Fruit fly (Drosophila melanogaster) whole organism, wandering third instar larva: ENCODE results near the gene Ance-3.
A peak's percentile ranks its signal among the peaks of the same experiment; 100 is the strongest.

Source experiments
- Abd-B ChIP-seq: fragments of >200 bp; optimal IDR thresholded peaks from 2 replicates; lab custom pipeline; 2017; ENCODE audit warnings: missing biosample characterization, missing genetic modification characterization
- CG32264 ChIP-seq: fragments of 200-800 bp; sonication (Bioruptor generic); optimal IDR thresholded peaks from 2 replicates; lab custom pipeline; 2016; ENCODE audit warnings: missing biosample characterization, missing genetic modification characterization
- Dfd ChIP-seq: fragments of >200 bp; optimal IDR thresholded peaks from 2 replicates; lab custom pipeline; 2017; ENCODE audit warnings: missing biosample characterization, missing genetic modification characterization
- Dif ChIP-seq: fragments of 200-275, 200-300 bp; sonication (Bioruptor generic); optimal IDR thresholded peaks from 2 replicates; lab custom pipeline; 2018; ENCODE audit warnings: missing biosample characterization, missing genetic modification characterization; ENCODE audit not compliant: partially characterized antibody
- GATAd ChIP-seq: sonication (Bioruptor generic); optimal IDR thresholded peaks from 2 replicates; lab custom pipeline; 2016; ENCODE audit warnings: missing biosample characterization, missing genetic modification characterization
- HLH106 ChIP-seq: fragments of 200-800 bp; optimal IDR thresholded peaks from 3 replicates; lab custom pipeline; 2019; ENCODE audit warnings: missing biosample characterization, mild to moderate bottlenecking, missing genetic modification characterization, moderate library complexity
- Hr83 ChIP-seq: fragments of 200-300 bp; sonication (Bioruptor generic); optimal IDR thresholded peaks from 2 replicates; lab custom pipeline; 2016; ENCODE audit warnings: missing biosample characterization, mild to moderate bottlenecking, missing genetic modification characterization, moderate library complexity; ENCODE audit not compliant: poor library complexity, severe bottlenecking
- Jra ChIP-seq: sonication (Bioruptor generic); optimal IDR thresholded peaks from 2 replicates; lab custom pipeline; 2016; ENCODE audit warnings: missing biosample characterization, missing genetic modification characterization
- Mio ChIP-seq: sonication (Bioruptor generic); optimal IDR thresholded peaks from 2 replicates; lab custom pipeline; 2016; ENCODE audit warnings: missing biosample characterization, missing genetic modification characterization
- N ChIP-seq: fragments of >200 bp; optimal IDR thresholded peaks from 2 replicates; lab custom pipeline; 2018; ENCODE audit warnings: missing biosample characterization, missing external identifiers, missing genetic modification characterization
- OdsH ChIP-seq: fragments of 200-800 bp; sonication (Bioruptor generic); optimal IDR thresholded peaks from 2 replicates; lab custom pipeline; 2016; ENCODE audit warnings: missing biosample characterization, mild to moderate bottlenecking, missing genetic modification characterization
- Rel ChIP-seq, 2 experiments: fragments of 200-800 bp; sonication (Bioruptor generic) in 1 of 2; optimal IDR thresholded peaks; 2 replicates in 1 of 2; 3 replicates in 1 of 2; lab custom pipeline; 2016 to 2019; ENCODE audit warnings: mild to moderate bottlenecking in 2 of 2, missing biosample characterization in 2 of 2, missing genetic modification characterization in 2 of 2, moderate library complexity in 1 of 2
- br ChIP-seq: fragments of 200-800 bp; sonication (Bioruptor generic); optimal IDR thresholded peaks from 2 replicates; lab custom pipeline; 2016; ENCODE audit warnings: missing biosample characterization, missing genetic modification characterization
- brk ChIP-seq: fragments of 200-800 bp; sonication (Bioruptor generic); optimal IDR thresholded peaks from 2 replicates; lab custom pipeline; 2016; ENCODE audit warnings: missing biosample characterization, mild to moderate bottlenecking, missing genetic modification characterization
- dl ChIP-seq, 2 experiments: fragments of 175-275, 200-275 bp in 1 of 2; fragments of 200-275 bp in 1 of 2; sonication (Bioruptor generic); optimal IDR thresholded peaks; lab custom pipeline; 2018; ENCODE audit warnings: mild to moderate bottlenecking in 2 of 2, missing biosample characterization in 2 of 2, missing genetic modification characterization in 2 of 2, moderate library complexity in 2 of 2; ENCODE audit not compliant: partially characterized antibody in 2 of 2, insufficient read depth in 1 of 2
- dmrt93B ChIP-seq: fragments of 200-800 bp; sonication (Bioruptor generic); optimal IDR thresholded peaks from 2 replicates; lab custom pipeline; 2018; ENCODE audit warnings: missing biosample characterization, mild to moderate bottlenecking, missing genetic modification characterization
- dsf ChIP-seq: sonication (Bioruptor generic); optimal IDR thresholded peaks from 2 replicates; lab custom pipeline; 2016; ENCODE audit warnings: missing biosample characterization, missing genetic modification characterization, borderline replicate concordance
- ey ChIP-seq: fragments of 200-800 bp; sonication (Bioruptor generic); optimal IDR thresholded peaks from 2 replicates; lab custom pipeline; 2016; ENCODE audit warnings: missing biosample characterization, missing genetic modification characterization
- foxo ChIP-seq, 2 experiments: fragments of 200-800 bp; sonication (Bioruptor generic); optimal IDR thresholded peaks; 2 replicates in 1 of 2; 3 replicates in 1 of 2; lab custom pipeline; 2016 to 2017; ENCODE audit warnings: missing biosample characterization in 2 of 2, missing genetic modification characterization in 2 of 2
- fru ChIP-seq: fragments of 200-800 bp; sonication (Bioruptor generic); optimal IDR thresholded peaks from 3 replicates; lab custom pipeline; 2016; ENCODE audit warnings: missing biosample characterization, mild to moderate bottlenecking, missing genetic modification characterization
- h ChIP-seq: fragments of 200-800 bp; sonication (Bioruptor generic); optimal IDR thresholded peaks from 3 replicates; lab custom pipeline; 2016; ENCODE audit warnings: missing biosample characterization, mild to moderate bottlenecking, missing genetic modification characterization
- jim ChIP-seq: fragments of 175-275, 200-325 bp; sonication (Bioruptor generic); optimal IDR thresholded peaks from 2 replicates; lab custom pipeline; 2016; ENCODE audit warnings: missing biosample characterization, mild to moderate bottlenecking, missing genetic modification characterization
- pan ChIP-seq: fragments of >200 bp; optimal IDR thresholded peaks from 2 replicates; lab custom pipeline; 2017
- psq ChIP-seq: fragments of 200-800 bp; sonication (Bioruptor generic); optimal IDR thresholded peaks from 3 replicates; lab custom pipeline; 2017; ENCODE audit warnings: missing biosample characterization, mild to moderate bottlenecking, missing genetic modification characterization, moderate library complexity
- rgr ChIP-seq: fragments of 200-800 bp; sonication (Bioruptor generic); optimal IDR thresholded peaks from 3 replicates; lab custom pipeline; 2016; ENCODE audit warnings: missing biosample characterization, mild to moderate bottlenecking, missing genetic modification characterization
- sage ChIP-seq: fragments of 200-800 bp; sonication (Bioruptor generic); optimal IDR thresholded peaks from 2 replicates; lab custom pipeline; 2016; ENCODE audit warnings: missing biosample characterization, mild to moderate bottlenecking, missing genetic modification characterization
- sv ChIP-seq: fragments of 200-800 bp; sonication (Bioruptor generic); optimal IDR thresholded peaks from 3 replicates; lab custom pipeline; 2016; ENCODE audit warnings: missing biosample characterization, missing genetic modification characterization
- tai ChIP-seq: sonication (Bioruptor generic); optimal IDR thresholded peaks from 2 replicates; lab custom pipeline; 2016; ENCODE audit warnings: missing biosample characterization, missing genetic modification characterization
- usp ChIP-seq: fragments of >200 bp; optimal IDR thresholded peaks from 2 replicates; lab custom pipeline; 2017; ENCODE audit warnings: missing biosample characterization, missing genetic modification characterization
- woc ChIP-seq: sonication (Bioruptor generic); optimal IDR thresholded peaks from 2 replicates; lab custom pipeline; 2016; ENCODE audit warnings: missing biosample characterization, mild to moderate bottlenecking, missing genetic modification characterization

Gene Ance-3

DNA sequence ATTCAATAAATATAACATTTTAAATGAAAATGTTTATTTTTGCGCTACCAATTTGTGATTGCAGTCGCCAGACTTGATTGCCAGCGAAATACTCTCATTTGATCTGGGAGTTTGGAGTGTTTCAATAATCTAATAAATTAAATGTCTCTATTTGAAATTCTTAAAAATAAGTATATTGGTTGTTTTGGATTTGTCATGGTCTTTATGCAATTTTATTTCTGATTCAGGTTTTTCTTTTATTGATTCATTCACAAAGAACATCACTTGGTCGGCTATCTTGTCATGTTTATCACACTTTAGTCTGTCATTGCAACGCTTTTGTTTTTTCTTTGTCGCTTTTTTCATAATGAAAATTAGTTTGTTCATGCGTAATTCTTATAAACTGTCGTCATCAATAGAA is 84.4 kb downstream of the Ance-3 start:
- TF ChIP-seq Hr83 (no peak), ey (GFP tag; lab: Kevin White, UChicago) (no peak), brk (GFP tag; lab: Kevin White, UChicago) (no peak), sage (GFP tag; lab: Kevin White, UChicago) (peak; percentile 6), Dfd (GFP tag; lab: Kevin White, UChicago) (no peak), foxo (GFP tag; optimal IDR thresholded peaks at IDR 0.05; lab: Kevin White, UChicago) (peak in 1 of 2 experiments; percentile 36), CG32264 (GFP tag; lab: Kevin White, UChicago) (no peak), h (GFP tag; lab: Kevin White, UChicago) (peak; percentile 34), Abd-B (GFP tag; lab: Kevin White, UChicago) (no peak), br (GFP tag; lab: Kevin White, UChicago) (no peak), pan (lab: Kevin White, UChicago) (no peak), jim (no peak), GATAd (GFP tag; lab: Kevin White, UChicago) (no peak), usp (GFP tag; lab: Kevin White, UChicago) (no peak), HLH106 (tag; lab: Kevin White, UChicago) (peak; percentile 63), Mio (GFP tag; lab: Kevin White, UChicago) (no peak), Jra (GFP tag; lab: Kevin White, UChicago) (no peak), OdsH (GFP tag; lab: Kevin White, UChicago) (no peak), N (no peak), rgr (peak; percentile 19)

DNA sequence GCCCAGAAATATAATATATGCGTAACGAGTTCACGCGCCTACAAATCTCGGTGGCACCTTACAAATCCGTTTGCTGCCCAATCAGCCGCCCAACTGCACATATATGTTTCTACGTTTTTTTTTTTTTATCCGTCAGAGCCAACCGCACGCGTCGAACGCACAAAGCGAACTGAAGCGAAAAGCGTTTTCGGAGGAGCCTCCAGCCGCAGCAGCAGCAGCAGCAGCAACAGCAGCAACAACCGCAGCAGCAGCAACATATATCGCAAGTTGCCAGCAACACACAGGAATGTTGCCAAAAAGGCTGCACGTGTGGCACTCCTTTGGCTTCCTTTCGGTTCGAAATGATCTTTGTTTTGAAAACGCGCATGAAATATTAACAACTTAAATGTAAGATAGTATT is 86.6 kb downstream of the Ance-3 start, which contains the start of gene rk:
rk (minus strand) TSS at position 171 of the 400 bp plus-strand sequence.
- TF ChIP-seq Jra (GFP tag; lab: Kevin White, UChicago), result no peak
- no peak for TF ChIP-seq CG32264 (GFP tag; lab: Kevin White, UChicago)
- no peak for TF ChIP-seq dl (GFP tag; optimal IDR thresholded peaks at IDR 0.05; lab: Kevin White, UChicago; ENCODE audit: insufficient read depth in 1 of 2, partially characterized antibody in 2 of 2)
- TF ChIP-seq psq (GFP tag; lab: Kevin White, UChicago), result no peak
- no peak for TF ChIP-seq fru (GFP tag; lab: Kevin White, UChicago)
- TF ChIP-seq Dfd (GFP tag; lab: Kevin White, UChicago), result peak; percentile 65
- no peak for TF ChIP-seq tai (GFP tag; lab: Kevin White, UChicago)
- TF ChIP-seq foxo (GFP tag; optimal IDR thresholded peaks at IDR 0.05; lab: Kevin White, UChicago), result no peak

dm6 chr2L:14001887-14002286 is 87.4 kb downstream of the Ance-3 start:
- TF ChIP-seq rgr, result no peak
- no peak for TF ChIP-seq Mio (GFP tag; lab: Kevin White, UChicago)
- no peak for TF ChIP-seq HLH106 (tag; lab: Kevin White, UChicago)
- no peak for TF ChIP-seq sv (GFP tag; lab: Kevin White, UChicago)
- no peak for TF ChIP-seq usp (GFP tag; lab: Kevin White, UChicago)
- TF ChIP-seq dmrt93B, result no peak
- TF ChIP-seq sage (GFP tag; lab: Kevin White, UChicago), result no peak
- no peak for TF ChIP-seq foxo (GFP tag; optimal IDR thresholded peaks at IDR 0.05; lab: Kevin White, UChicago)
- TF ChIP-seq brk (GFP tag; lab: Kevin White, UChicago), result no peak
- no peak for TF ChIP-seq dsf (GFP tag; lab: Kevin White, UChicago)
- TF ChIP-seq woc (GFP tag; lab: Kevin White, UChicago), result no peak
- TF ChIP-seq Rel (GFP tag; optimal IDR thresholded peaks at IDR 0.05; lab: Kevin White, UChicago), result no peak
- no peak for TF ChIP-seq Rel (tag; optimal IDR thresholded peaks at IDR 0.05; lab: Kevin White, UChicago)
- no peak for TF ChIP-seq N
- no peak for TF ChIP-seq CG32264 (GFP tag; lab: Kevin White, UChicago)
- no peak for TF ChIP-seq Dif
- TF ChIP-seq Abd-B (GFP tag; lab: Kevin White, UChicago), result no peak
